Worm (Caenorhabditis elegans): ENCODE results near the gene ran-5.

DNA sequence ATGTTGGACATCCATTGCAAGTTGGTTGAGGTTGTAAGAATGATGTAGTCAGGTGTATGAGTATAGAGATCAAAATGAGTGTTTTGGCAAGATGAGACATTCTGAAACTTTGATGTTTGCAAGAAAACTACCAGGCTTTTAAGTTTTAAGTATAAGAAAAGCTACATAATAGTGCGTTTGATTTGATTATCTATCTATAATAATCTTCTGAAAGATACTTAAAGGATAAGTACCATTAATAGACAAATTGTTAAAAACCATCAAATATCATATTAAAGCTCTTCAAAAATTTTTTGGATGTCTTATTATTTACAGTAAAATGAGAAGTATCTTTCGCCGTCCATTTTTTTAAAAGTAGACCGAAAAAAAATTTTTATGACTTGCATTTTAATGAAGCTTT, 4.7 kb upstream of the ran-5 start, which contains the start of gene R12C12.10:
- TF ChIP-seq ets-7 (tag; optimal IDR thresholded peaks at IDR 0.05) (no peak), flt-1 (GFP tag; IDR thresholded peaks at IDR 0.05) (no peak), ama-1 (optimal IDR thresholded peaks at IDR 0.05) (no peak), ceh-13 (GFP tag; optimal IDR thresholded peaks at IDR 0.05) (no peak), hnd-1 (tag; optimal IDR thresholded peaks at IDR 0.05) (no peak), B0310.2 (tag; optimal IDR thresholded peaks at IDR 0.05) (no peak), sea-1 (GFP tag; conservative IDR thresholded peaks at IDR 0.05) (no peak), ceh-36 (tag; optimal IDR thresholded peaks at IDR 0.05) (no peak)
